Fruit fly (Drosophila melanogaster): ENCODE measurements around the gene CG31680.

The CG31680 gene

dm6 chr2L:20649891-20650290 is 10.0 kb downstream of the CG31680 start, which contains the start of gene CG2611:
CG2611 (plus strand) TSS chr2L:20650189.
- TF ChIP-seq CG8478 (optimal IDR thresholded peaks at IDR 0.05) (no peak), pan (optimal IDR thresholded peaks at IDR 0.05) (no peak), Dll (optimal IDR thresholded peaks at IDR 0.05) (no peak), psq (optimal IDR thresholded peaks at IDR 0.05) (no peak), EcR (GFP tag; optimal IDR thresholded peaks at IDR 0.05) (no peak), usp (GFP tag; optimal IDR thresholded peaks at IDR 0.05) (no peak)

- TF ChIP-seq psq (optimal IDR thresholded peaks at IDR 0.05), result no peak
- no peak for TF ChIP-seq usp (GFP tag; optimal IDR thresholded peaks at IDR 0.05)
- TF ChIP-seq EcR (GFP tag; optimal IDR thresholded peaks at IDR 0.05), result no peak
- no peak for TF ChIP-seq CG8478 (optimal IDR thresholded peaks at IDR 0.05)
- TF ChIP-seq Dll (optimal IDR thresholded peaks at IDR 0.05), result no peak
- no peak for TF ChIP-seq pan (optimal IDR thresholded peaks at IDR 0.05)
Measured at dm6 chr2L:20656110-20656509, 16.2 kb downstream of the CG31680 start, which contains the start of the genes brun and CG2614. brun (minus strand) TSS chr2L:20656178. CG2614 (plus strand) TSS chr2L:20656426.

dm6 chr2L:20661071-20661470 is 21.1 kb downstream of the CG31680 start:
- TF ChIP-seq pan (optimal IDR thresholded peaks at IDR 0.05), result no peak
- TF ChIP-seq usp (GFP tag; optimal IDR thresholded peaks at IDR 0.05), result no peak
- TF ChIP-seq Dll (optimal IDR thresholded peaks at IDR 0.05), result no peak
- TF ChIP-seq CG8478 (optimal IDR thresholded peaks at IDR 0.05), result no peak
- TF ChIP-seq EcR (GFP tag; optimal IDR thresholded peaks at IDR 0.05), result no peak
- no peak for TF ChIP-seq psq (optimal IDR thresholded peaks at IDR 0.05)

- TF ChIP-seq Dll (optimal IDR thresholded peaks at IDR 0.05), result no peak
- no peak for TF ChIP-seq usp (GFP tag; optimal IDR thresholded peaks at IDR 0.05)
- no peak for TF ChIP-seq EcR (GFP tag; optimal IDR thresholded peaks at IDR 0.05)
Measured at dm6 chr2L:20664428-20664827, 24.5 kb downstream of the CG31680 start.

- TF ChIP-seq EcR (GFP tag; optimal IDR thresholded peaks at IDR 0.05) (no peak), usp (GFP tag; optimal IDR thresholded peaks at IDR 0.05) (no peak), pan (optimal IDR thresholded peaks at IDR 0.05) (no peak), Dll (optimal IDR thresholded peaks at IDR 0.05) (no peak), psq (optimal IDR thresholded peaks at IDR 0.05) (no peak), CG8478 (optimal IDR thresholded peaks at IDR 0.05) (no peak)
Measured at dm6 chr2L:20671212-20671611, 31.3 kb downstream of the CG31680 start.

- TF ChIP-seq Dll (optimal IDR thresholded peaks at IDR 0.05) (no peak), CG8478 (optimal IDR thresholded peaks at IDR 0.05) (no peak), pan (optimal IDR thresholded peaks at IDR 0.05) (no peak), EcR (GFP tag; optimal IDR thresholded peaks at IDR 0.05) (no peak), usp (GFP tag; optimal IDR thresholded peaks at IDR 0.05) (no peak), psq (optimal IDR thresholded peaks at IDR 0.05) (no peak)
Measured at dm6 chr2L:20673737-20674461, 34.0 kb downstream of the CG31680 start.

- TF ChIP-seq usp (GFP tag; optimal IDR thresholded peaks at IDR 0.05) (no peak), pan (optimal IDR thresholded peaks at IDR 0.05) (no peak), psq (optimal IDR thresholded peaks at IDR 0.05) (no peak), CG8478 (optimal IDR thresholded peaks at IDR 0.05) (no peak), Dll (optimal IDR thresholded peaks at IDR 0.05) (no peak), EcR (GFP tag; optimal IDR thresholded peaks at IDR 0.05) (no peak)
Measured at dm6 chr2L:20674718-20675117, 34.8 kb downstream of the CG31680 start.

dm6 chr2L:20675875-20676274 is 36.0 kb downstream of the CG31680 start, which contains the start of the genes CG31678 and IKKepsilon:
CG31678 (minus strand) TSS chr2L:20675941.
IKKepsilon (plus strand) TSS chr2L:20676045.
- no peak for TF ChIP-seq pan (optimal IDR thresholded peaks at IDR 0.05)
- no peak for TF ChIP-seq Dll (optimal IDR thresholded peaks at IDR 0.05)
- TF ChIP-seq psq (optimal IDR thresholded peaks at IDR 0.05), result no peak
- no peak for TF ChIP-seq EcR (GFP tag; optimal IDR thresholded peaks at IDR 0.05)
- no peak for TF ChIP-seq usp (GFP tag; optimal IDR thresholded peaks at IDR 0.05)
- TF ChIP-seq CG8478 (optimal IDR thresholded peaks at IDR 0.05), result no peak

- TF ChIP-seq EcR (GFP tag; optimal IDR thresholded peaks at IDR 0.05) (no peak), usp (GFP tag; optimal IDR thresholded peaks at IDR 0.05) (no peak), Dll (optimal IDR thresholded peaks at IDR 0.05) (no peak), pan (optimal IDR thresholded peaks at IDR 0.05) (no peak), psq (optimal IDR thresholded peaks at IDR 0.05) (no peak), CG8478 (optimal IDR thresholded peaks at IDR 0.05) (no peak)
Measured at dm6 chr2L:20681648-20682098, 41.8 kb downstream of the CG31680 start, which contains the start of gene Cen. Cen (minus strand) TSS chr2L:20681846.

dm6 chr2L:20682136-20682733 is 42.3 kb downstream of the CG31680 start, which contains the start of gene CG2617:
CG2617 (plus strand) TSS chr2L:20682368.
- TF ChIP-seq usp (GFP tag; optimal IDR thresholded peaks at IDR 0.05) (no peak), CG8478 (optimal IDR thresholded peaks at IDR 0.05) (no peak), EcR (GFP tag; optimal IDR thresholded peaks at IDR 0.05) (no peak), psq (optimal IDR thresholded peaks at IDR 0.05) (no peak), pan (optimal IDR thresholded peaks at IDR 0.05) (no peak), Dll (optimal IDR thresholded peaks at IDR 0.05) (no peak)

dm6 chr2L:20688722-20689121 is 48.8 kb downstream of the CG31680 start:
- TF ChIP-seq Dll (optimal IDR thresholded peaks at IDR 0.05) (no peak), psq (optimal IDR thresholded peaks at IDR 0.05) (no peak), EcR (GFP tag; optimal IDR thresholded peaks at IDR 0.05) (no peak), CG8478 (optimal IDR thresholded peaks at IDR 0.05) (no peak), usp (GFP tag; optimal IDR thresholded peaks at IDR 0.05) (no peak), pan (optimal IDR thresholded peaks at IDR 0.05) (no peak)

- TF ChIP-seq usp (GFP tag; optimal IDR thresholded peaks at IDR 0.05), result no peak
- TF ChIP-seq EcR (GFP tag; optimal IDR thresholded peaks at IDR 0.05), result no peak
- TF ChIP-seq psq (optimal IDR thresholded peaks at IDR 0.05), result no peak
- no peak for TF ChIP-seq CG8478 (optimal IDR thresholded peaks at IDR 0.05)
- no peak for TF ChIP-seq Dll (optimal IDR thresholded peaks at IDR 0.05)
- no peak for TF ChIP-seq pan (optimal IDR thresholded peaks at IDR 0.05)
Measured at dm6 chr2L:20690055-20690454, 50.1 kb downstream of the CG31680 start.

Data from whole organism.